Worm (Caenorhabditis elegans): ENCODE results near the gene mys-1.

The mys-1 gene

DNA sequence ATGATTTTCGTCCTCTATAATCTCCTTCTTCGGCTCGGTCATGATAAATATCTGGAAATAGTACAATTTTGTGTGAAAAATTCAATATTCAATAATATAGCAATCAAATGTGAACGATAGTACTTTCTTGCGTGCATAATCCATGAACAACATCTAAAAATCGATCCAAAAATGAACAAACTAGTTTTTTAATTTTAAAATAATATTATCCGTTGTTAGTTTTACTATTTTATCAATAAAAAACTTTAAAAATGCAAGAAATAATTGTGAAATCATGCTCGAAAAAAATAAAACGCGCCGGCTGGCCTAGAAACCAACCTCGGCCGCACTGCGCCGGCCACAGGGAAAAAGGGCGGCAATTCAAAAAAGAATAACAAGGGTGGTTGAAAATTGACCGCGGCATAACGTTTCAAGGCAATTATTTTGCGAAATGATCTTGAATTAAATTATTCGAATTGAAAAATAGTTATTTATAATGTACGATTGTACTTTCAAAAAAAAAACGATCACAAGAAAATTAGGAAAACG, at the start of gene mys-1:
TSS of gene mys-1 (minus strand) at position 51 of the 528 bp plus-strand sequence.
- TF ChIP-seq unc-62 (GFP tag; optimal IDR thresholded peaks at IDR 0.05), result no peak

DNA sequence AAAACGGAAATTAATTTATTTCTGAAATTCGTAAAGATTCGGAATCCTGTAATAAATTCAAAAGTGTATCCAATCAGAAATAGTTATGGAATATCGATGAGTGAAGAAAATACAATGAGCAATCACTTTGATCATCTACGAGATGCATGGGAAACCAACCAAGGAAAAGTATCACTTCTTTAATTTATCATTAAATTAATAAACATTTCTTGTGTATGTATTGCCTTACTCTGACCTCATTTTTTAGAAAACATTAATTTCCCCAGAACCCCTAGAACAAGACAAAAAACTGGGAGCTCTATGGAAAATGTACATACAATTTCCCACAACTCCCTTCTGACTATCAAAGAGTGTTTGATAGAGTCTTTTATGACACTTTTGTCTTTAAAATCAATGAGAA, 49.5 kb upstream of the mys-1 start, which contains the start of gene F10D2.16:
TSS of gene F10D2.16 (plus strand) at position 301 of the 400 bp plus-strand sequence.
- no peak for TF ChIP-seq unc-62 (GFP tag; optimal IDR thresholded peaks at IDR 0.05)

DNA sequence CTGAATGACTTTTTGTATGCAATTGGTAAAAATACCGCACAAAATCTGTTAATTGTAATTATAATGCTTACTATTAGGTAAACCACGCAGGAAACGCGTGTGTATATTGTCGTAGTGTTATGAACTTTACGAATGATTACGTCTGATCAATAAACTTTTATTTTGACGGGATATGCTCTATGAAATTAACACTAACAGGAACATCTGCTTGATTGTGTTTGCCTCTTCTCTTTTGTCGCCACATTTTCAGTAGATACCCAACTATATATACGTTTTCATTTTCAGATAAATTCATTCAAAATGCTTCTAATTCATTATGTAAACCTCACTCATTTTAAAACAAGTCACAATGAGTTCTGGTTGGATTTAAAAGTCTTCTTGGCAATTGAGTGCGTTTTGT, 47.8 kb upstream of the mys-1 start, which contains the start of gene sre-10:
TSS of gene sre-10 (plus strand) at position 301 of the 400 bp plus-strand sequence.
- TF ChIP-seq unc-62 (GFP tag; optimal IDR thresholded peaks at IDR 0.05), result no peak

DNA sequence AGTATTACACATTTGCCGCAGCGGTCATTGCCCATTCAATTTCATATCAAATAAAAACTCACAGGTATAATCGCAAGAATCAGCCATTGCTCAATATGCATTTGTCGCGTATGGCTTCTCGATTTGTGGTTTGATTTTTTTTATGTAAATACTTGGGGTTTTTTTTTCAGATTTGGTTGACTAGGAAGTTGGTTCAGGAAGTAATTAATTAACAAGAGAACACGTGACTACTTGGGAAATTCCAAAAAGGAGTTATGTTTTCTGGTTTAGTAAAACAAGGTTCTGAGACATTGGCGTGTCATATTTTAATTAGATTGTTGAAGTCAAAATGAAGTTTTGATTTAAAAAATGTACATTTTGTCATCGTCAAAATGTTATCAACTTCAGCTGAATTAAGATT, 46.5 kb upstream of the mys-1 start, which contains the start of gene srx-36:
TSS of gene srx-36 (minus strand) at position 101 of the 400 bp plus-strand sequence.
- TF ChIP-seq unc-62 (GFP tag; optimal IDR thresholded peaks at IDR 0.05), result no peak

DNA sequence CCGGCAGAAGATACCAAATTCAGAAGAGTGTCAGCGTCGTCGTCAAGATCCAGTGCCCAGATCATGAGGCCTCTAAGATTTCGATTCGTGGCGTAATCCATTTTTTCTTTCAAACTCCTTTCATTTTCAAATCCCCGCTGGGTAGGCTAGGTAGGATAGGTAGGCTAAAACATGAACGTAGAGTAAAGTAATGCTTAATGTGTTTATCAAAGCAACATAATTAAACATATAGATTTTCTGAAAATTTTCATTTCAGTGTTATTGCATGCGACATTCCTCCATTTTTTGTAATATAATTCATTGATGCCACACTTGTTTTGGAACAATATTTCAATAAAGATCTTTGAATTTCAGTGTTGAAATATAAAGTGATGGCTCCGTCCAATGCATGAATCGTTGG, 45.0 kb upstream of the mys-1 start, which contains the start of gene T01C4.8:
TSS of gene T01C4.8 (minus strand) at position 101 of the 400 bp plus-strand sequence.
- no peak for TF ChIP-seq unc-62 (GFP tag; optimal IDR thresholded peaks at IDR 0.05)

DNA sequence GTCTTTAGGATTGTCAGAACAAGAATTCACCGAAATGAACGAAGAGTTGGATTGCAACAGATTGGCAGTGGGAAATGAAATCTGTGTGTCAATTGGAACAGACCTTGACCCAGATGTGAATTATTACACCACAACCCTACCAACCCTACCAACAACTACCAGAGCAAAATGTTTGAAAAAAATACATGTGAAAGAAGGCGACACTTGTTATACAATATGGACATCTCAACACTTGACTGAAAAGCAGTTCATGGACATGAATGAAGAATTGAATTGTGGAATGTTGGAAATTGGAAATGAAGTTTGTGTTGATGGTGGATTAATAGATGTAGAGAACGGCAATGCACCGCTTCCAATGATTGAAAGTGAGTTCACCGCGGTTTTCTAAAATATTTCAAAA, 39.5 kb upstream of the mys-1 start:
- no peak for TF ChIP-seq unc-62 (GFP tag; optimal IDR thresholded peaks at IDR 0.05)

DNA sequence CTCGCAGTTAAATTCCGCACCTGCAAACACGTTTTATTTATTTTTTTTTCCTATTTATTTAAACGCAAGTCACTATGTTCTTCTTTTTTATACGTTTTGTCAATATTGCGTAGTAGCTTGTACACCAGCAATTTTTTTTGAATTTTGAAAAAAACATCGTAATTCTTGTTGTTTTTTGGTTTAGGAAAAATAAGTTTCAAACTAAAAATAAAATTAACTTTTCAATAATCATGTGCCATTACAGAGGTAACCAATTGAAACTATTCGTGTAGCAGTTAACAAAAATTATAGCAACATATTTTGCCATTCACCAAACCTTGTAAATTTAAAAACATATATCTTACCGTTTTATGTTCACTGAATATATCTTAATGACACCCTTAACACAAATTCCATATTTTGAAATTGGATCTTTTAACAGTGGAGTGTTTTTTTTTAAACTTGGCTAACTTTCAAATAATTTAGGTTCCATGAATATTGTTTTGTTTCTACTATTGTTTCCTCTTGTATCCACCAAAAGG, 38.8 kb upstream of the mys-1 start, which contains the start of gene lmd-5:
TSS of gene lmd-5 (plus strand) at position 471 of the 521 bp plus-strand sequence.
- no peak for TF ChIP-seq unc-62 (GFP tag; optimal IDR thresholded peaks at IDR 0.05)

DNA sequence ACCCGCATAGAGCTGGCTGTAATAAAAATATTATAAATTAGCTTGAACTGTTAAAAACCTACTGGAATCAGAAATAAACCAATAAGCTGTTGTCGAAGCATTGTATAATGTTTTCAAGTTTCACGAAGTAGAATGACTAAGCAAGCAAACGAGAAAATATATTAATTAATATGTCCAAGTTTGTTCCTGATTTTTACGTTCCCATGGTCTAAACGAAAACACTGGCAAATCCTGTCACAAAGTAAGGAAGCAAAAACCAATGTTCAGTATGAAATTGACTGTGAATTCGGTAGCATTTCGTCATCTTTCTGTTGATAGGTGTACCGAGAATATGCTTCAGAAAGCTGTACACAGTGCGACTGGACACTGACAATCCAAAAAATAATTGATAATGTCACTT, 35.7 kb upstream of the mys-1 start, which contains the start of gene srx-34:
TSS of gene srx-34 (minus strand) at position 101 of the 400 bp plus-strand sequence.
- TF ChIP-seq unc-62 (GFP tag; optimal IDR thresholded peaks at IDR 0.05), result no peak

DNA sequence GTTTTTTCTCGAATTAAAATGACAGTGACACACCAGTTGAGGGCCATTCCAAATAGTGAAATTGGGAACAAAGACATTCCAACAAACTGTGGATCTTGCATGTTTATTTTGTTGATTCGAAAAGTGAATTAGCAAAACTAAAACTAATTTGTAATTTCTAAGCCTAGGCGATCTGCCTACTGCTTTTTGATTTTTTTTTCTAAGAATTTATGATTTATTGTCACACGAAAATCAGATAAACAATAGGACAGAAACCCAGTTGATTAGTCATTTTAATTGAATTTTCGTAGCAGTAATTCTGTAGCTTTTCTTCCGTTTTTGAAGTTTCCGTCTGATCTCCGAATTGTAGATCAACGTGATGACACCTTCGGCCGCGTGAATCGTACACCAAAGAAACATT, 34.3 kb upstream of the mys-1 start, which contains the start of gene srx-33:
TSS of gene srx-33 (minus strand) at position 101 of the 400 bp plus-strand sequence.
- no peak for TF ChIP-seq unc-62 (GFP tag; optimal IDR thresholded peaks at IDR 0.05)

DNA sequence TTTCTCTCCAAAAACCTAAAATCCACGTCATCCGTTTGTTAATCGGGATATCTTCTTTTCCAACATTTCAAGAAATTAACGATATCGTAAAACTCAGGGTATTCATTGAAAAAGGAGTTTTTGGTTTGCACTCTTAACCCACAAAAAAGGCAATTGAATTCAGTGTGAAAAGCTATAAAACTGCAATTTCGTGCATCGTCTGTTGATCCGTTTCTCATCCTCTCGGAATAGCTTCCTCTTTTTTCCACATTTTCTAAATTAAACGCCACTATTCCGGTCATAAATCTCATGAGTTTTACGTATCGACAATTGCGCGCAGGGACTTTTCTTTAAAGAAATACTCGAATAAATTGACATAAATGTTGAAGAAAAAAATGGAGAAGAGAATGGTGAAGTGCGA, 27.8 kb upstream of the mys-1 start:
- TF ChIP-seq unc-62 (GFP tag; optimal IDR thresholded peaks at IDR 0.05), result no peak

DNA sequence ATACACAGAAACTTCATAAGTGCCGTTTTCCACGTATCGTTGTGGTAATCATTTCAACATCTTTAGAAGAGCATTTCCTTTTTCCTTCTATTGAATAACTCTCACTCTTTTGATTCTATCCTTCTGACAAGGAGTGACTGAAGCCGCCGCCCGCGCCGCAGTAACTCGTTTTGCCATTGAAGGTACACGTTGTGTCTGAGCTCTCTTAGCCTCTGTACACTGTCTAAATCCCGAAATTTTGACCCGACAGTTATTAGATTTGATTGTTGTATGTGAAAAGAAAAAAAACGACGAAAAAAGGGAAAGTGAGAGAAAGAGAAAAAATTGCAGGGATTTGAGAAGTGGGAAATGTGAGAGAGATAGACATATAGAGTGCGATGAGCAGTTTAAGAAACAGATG, 26.8 kb upstream of the mys-1 start:
- TF ChIP-seq unc-62 (GFP tag; optimal IDR thresholded peaks at IDR 0.05), result no peak

DNA sequence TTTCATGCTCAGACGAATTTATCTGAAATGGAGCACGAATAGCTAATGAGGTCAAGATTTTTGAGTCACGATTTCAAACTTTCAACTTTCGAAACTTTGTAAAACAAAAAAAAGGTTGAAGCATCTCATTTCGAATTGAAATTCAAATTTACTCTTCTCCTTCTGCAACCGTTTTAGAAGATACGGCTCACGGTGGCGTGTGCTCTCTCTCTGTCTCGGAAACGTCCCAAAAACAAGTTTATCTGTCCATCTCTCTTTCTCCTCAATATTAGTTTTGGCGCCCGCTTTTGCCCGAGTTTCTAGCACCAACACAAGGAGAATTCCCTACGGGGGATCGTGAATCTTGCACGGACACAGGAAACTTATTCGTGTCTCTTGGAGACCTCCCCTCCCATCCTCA, 25.9 kb upstream of the mys-1 start:
- no peak for TF ChIP-seq unc-62 (GFP tag; optimal IDR thresholded peaks at IDR 0.05)

DNA sequence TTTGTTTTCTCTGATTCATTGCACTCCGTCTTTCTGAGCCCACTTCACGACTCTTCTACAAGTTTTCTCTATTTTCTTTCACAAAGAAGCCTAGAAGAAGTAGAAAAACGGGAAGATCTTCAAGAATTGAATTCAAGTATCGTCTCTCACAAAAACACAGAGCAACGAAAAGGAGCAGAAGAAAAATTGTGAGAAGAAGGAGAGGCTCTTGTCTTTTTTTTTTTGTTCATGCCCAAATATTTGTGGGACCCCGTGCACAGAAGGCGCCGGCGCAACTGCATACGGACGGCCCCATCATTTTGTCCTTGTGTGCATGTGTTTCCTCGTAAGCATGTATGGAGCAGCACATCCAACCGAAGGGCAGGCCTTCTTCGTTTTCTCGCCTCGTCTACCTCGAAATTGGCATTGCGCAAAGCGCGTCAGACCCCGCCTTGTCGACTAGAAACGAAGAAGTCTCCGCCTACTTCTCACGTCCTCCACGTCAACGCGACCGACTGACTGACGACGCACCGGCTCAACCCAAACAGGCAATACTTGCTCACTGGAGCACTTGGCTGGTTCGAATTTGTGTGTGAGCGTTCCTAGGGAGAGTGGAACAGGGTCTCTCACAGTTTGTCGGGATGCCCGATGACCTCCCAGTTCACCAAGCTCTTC, 22.2 kb upstream of the mys-1 start:
- TF ChIP-seq unc-62 (GFP tag; optimal IDR thresholded peaks at IDR 0.05), result no peak

DNA sequence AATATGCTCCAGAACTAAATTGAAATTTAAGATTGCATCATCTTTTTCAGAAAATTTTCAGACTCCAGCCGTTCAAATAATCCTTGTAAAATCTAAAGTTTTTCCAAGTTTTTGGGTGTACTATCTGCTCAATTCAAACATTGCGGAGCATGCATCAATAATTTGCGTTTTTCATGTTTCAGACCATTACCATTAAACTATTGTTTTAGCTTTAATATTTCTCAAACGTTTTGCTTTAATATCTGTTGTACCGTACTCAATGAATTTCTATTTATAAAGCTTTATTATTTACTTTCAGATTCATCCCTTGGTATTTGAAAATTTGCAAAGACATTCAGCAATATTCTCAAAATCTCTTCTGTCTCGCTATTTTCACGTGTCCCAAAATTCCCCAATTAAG, 18.8 kb upstream of the mys-1 start, which contains the start of gene odr-2:
TSS of gene odr-2 (plus strand) at position 301 of the 400 bp plus-strand sequence.
- TF ChIP-seq unc-62 (GFP tag; optimal IDR thresholded peaks at IDR 0.05), result no peak

DNA sequence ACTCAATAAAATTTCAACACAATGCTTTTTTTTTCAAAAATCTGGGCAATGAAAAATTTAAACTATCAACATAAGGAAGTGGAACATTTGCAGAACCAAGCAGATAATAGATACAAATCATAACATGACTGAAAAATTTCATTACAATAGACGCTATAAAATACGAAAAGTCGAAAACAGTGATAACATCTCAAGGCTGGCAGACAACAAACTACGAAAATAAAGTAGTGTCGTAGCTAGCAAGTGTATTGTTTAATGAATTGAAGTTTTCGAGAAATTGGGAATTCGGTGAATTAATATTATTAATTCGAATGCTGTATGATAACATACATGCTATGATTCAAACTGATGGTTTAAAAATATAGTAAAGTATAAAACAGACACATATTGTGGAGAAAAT, 12.3 kb upstream of the mys-1 start:
- TF ChIP-seq unc-62 (GFP tag; optimal IDR thresholded peaks at IDR 0.05), result no peak

DNA sequence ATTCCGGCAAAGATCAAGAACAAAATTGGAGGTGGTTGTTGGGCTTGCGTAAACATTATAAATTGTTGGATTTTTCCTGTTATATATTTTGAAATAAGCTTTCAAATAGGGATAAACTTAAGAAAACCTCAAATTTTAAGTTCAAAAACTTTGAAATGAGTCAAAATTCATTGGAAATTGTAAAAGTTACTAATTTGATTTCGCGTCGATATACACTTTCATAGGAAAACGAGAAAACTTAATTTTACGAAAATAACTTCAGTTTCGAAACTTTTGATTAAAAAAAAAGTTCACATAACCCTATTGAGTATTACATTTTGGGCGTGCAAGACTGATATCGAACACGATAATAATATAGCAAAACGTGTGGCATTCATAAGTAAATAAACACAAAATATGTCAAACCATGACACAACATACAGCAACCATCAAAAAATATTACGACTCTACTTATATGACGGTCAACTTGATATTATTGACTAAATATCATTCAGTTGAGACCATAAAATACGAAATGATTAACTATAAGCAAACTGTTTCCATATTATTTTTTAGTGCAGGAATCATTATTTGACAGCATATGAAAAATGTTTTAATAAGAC, 11.8 kb upstream of the mys-1 start:
- TF ChIP-seq unc-62 (GFP tag; optimal IDR thresholded peaks at IDR 0.05), result no peak
